Fruit fly (Drosophila melanogaster) whole organism, embryonic: ENCODE measurements around the gene CG15418.

Source experiments
- Asciz ChIP-seq: fragments of 200-800 bp; sonication (Bioruptor generic); optimal IDR thresholded peaks from 2 replicates; lab custom pipeline; 2017; ENCODE audit warnings: missing biosample characterization, mild to moderate bottlenecking, missing genetic modification characterization, missing genetic modification reagents
- CG10959 ChIP-seq: fragments of 200-800 bp; sonication (Bioruptor generic); IDR thresholded peaks from 2 replicates; pipeline ENCODE4 v1.3.6; 2022; ENCODE audit warnings: missing biosample characterization, missing genetic modification characterization
- CG11085 ChIP-seq: fragments of 200-800 bp; sonication (Bioruptor generic); IDR thresholded peaks from 2 replicates; pipeline ENCODE4 v1.3.6; 2022; ENCODE audit warnings: missing biosample characterization, missing genetic modification characterization
- CG11696 ChIP-seq: fragments of 200-800 bp; sonication (Bioruptor generic); IDR thresholded peaks from 2 replicates; pipeline ENCODE4 v1.3.6; 2022; ENCODE audit warnings: missing biosample characterization, missing genetic modification characterization
- CG12219 ChIP-seq: fragments of 200-800 bp; sonication (Bioruptor generic); optimal IDR thresholded peaks from 3 replicates; lab custom pipeline; 2018; ENCODE audit warnings: missing biosample characterization, mild to moderate bottlenecking, missing genetic modification characterization
- CG13123 ChIP-seq: fragments of 200-800 bp; sonication (Bioruptor generic); optimal IDR thresholded peaks from 2 replicates; lab custom pipeline; 2016; ENCODE audit warnings: missing biosample characterization, missing genetic modification characterization
- CG15269 ChIP-seq: fragments of 200-800 bp; sonication (Bioruptor generic); optimal IDR thresholded peaks from 2 replicates; lab custom pipeline; 2018; ENCODE audit warnings: missing biosample characterization, mild to moderate bottlenecking, missing genetic modification characterization, moderate library complexity
- CG1602 ChIP-seq: fragments of 200-800 bp; sonication (Bioruptor generic); optimal IDR thresholded peaks from 3 replicates; lab custom pipeline; 2016; ENCODE audit warnings: missing biosample characterization, missing genetic modification characterization
- CG16863 ChIP-seq: fragments of 200-800 bp; sonication (Bioruptor generic); optimal IDR thresholded peaks from 3 replicates; lab custom pipeline; 2016; ENCODE audit warnings: missing biosample characterization, missing genetic modification characterization
- CG18599 ChIP-seq: fragments of 200-800 bp; sonication (Bioruptor generic); optimal IDR thresholded peaks from 3 replicates; lab custom pipeline; 2017; ENCODE audit warnings: missing biosample characterization, missing genetic modification characterization, mild to moderate bottlenecking, moderate library complexity, missing genetic modification reagents
- CG2202 ChIP-seq: fragments of 200-800 bp; sonication (Bioruptor generic); optimal IDR thresholded peaks from 2 replicates; lab custom pipeline; 2018; ENCODE audit warnings: missing biosample characterization, mild to moderate bottlenecking, missing genetic modification characterization
- CG2678 ChIP-seq: fragments of 200-800 bp; sonication (Bioruptor generic); optimal IDR thresholded peaks from 3 replicates; lab custom pipeline; 2019; ENCODE audit warnings: missing biosample characterization, mild to moderate bottlenecking, missing genetic modification characterization, moderate library complexity
- CG2712 ChIP-seq: fragments of 200-800 bp; optimal IDR thresholded peaks from 3 replicates; lab custom pipeline; 2019; ENCODE audit warnings: missing biosample characterization, mild to moderate bottlenecking, missing genetic modification characterization, moderate library complexity
- CG2875 ChIP-seq: fragments of 200-800 bp; sonication (Bioruptor generic); optimal IDR thresholded peaks from 2 replicates; lab custom pipeline; 2017; ENCODE audit warnings: missing biosample characterization, mild to moderate bottlenecking, missing genetic modification characterization, missing genetic modification reagents
- CG3065 ChIP-seq: fragments of 200-800 bp; sonication (Bioruptor generic); optimal IDR thresholded peaks from 2 replicates; lab custom pipeline; 2016; ENCODE audit warnings: missing biosample characterization, missing genetic modification characterization
- CG31224 ChIP-seq: fragments of 200-800 bp; sonication (Bioruptor generic); IDR thresholded peaks from 2 replicates; pipeline ENCODE4 v1.3.6; 2022; ENCODE audit warnings: missing biosample characterization, missing genetic modification characterization
- CG31365 ChIP-seq: fragments of 200-800 bp; sonication (Bioruptor generic); optimal IDR thresholded peaks from 2 replicates; lab custom pipeline; 2018; ENCODE audit warnings: missing biosample characterization, mild to moderate bottlenecking, missing genetic modification characterization
- CG3838 ChIP-seq: fragments of 200-800 bp; sonication (Bioruptor generic); optimal IDR thresholded peaks from 3 replicates; lab custom pipeline; 2016; ENCODE audit warnings: missing biosample characterization, missing genetic modification characterization
- CG6813 ChIP-seq: fragments of 200-800 bp; sonication (Bioruptor generic); optimal IDR thresholded peaks from 2 replicates; lab custom pipeline; 2017; ENCODE audit warnings: missing biosample characterization, missing genetic modification characterization, mild to moderate bottlenecking, moderate library complexity, missing genetic modification reagents
- CG9797 ChIP-seq: fragments of 200-800 bp; sonication (Bioruptor generic); optimal IDR thresholded peaks from 3 replicates; lab custom pipeline; 2018; ENCODE audit warnings: missing biosample characterization, mild to moderate bottlenecking, missing genetic modification characterization
- D ChIP-seq, 2 experiments: fragments of 200-800 bp in 1 of 2; fragments of >200 bp in 1 of 2; sonication (Bioruptor generic) in 1 of 2; optimal IDR thresholded peaks; 2 replicates in 1 of 2; 3 replicates in 1 of 2; lab custom pipeline; 2017; ENCODE audit warnings: mild to moderate bottlenecking in 1 of 2, missing biosample characterization in 1 of 2, missing genetic modification characterization in 1 of 2, missing genetic modification reagents in 1 of 2
- HHEX ChIP-seq: fragments of 200-800 bp; sonication (Bioruptor generic); optimal IDR thresholded peaks from 3 replicates; lab custom pipeline; 2017; ENCODE audit warnings: missing biosample characterization, mild to moderate bottlenecking, missing genetic modification characterization, missing genetic modification reagents
- HLH54F ChIP-seq: fragments of 200-800 bp; sonication (Bioruptor generic); optimal IDR thresholded peaks from 3 replicates; lab custom pipeline; 2016; ENCODE audit warnings: missing biosample characterization, missing genetic modification characterization
- HLHmδ ChIP-seq: fragments of 200-800 bp; sonication (Bioruptor generic); optimal IDR thresholded peaks from 2 replicates; lab custom pipeline; 2018; ENCODE audit warnings: missing biosample characterization, mild to moderate bottlenecking, missing genetic modification characterization, moderate library complexity
- Hey ChIP-seq: fragments of 200-800 bp; sonication (Bioruptor generic); optimal IDR thresholded peaks from 3 replicates; lab custom pipeline; 2018; ENCODE audit warnings: missing biosample characterization, mild to moderate bottlenecking, missing genetic modification characterization
- Lim3 ChIP-seq: fragments of 200-800 bp; sonication (Bioruptor generic); IDR thresholded peaks from 2 replicates; pipeline ENCODE4 v1.3.6; 2022; ENCODE audit warnings: missing biosample characterization, missing genetic modification characterization
- Mad ChIP-seq: fragments of 200-800 bp; sonication (Bioruptor generic); optimal IDR thresholded peaks from 2 replicates; lab custom pipeline; 2016; ENCODE audit warnings: missing biosample characterization, missing genetic modification characterization
- Oli ChIP-seq: fragments of 200-800 bp; sonication (Bioruptor generic); optimal IDR thresholded peaks from 2 replicates; lab custom pipeline; 2018; ENCODE audit warnings: missing biosample characterization, mild to moderate bottlenecking, missing genetic modification characterization, moderate library complexity
- Pdp1 ChIP-seq, 2 experiments: fragments of 200-800 bp; sonication (Bioruptor generic); optimal IDR thresholded peaks; 3 replicates each; lab custom pipeline; 2016; ENCODE audit warnings: missing biosample characterization in 2 of 2, missing genetic modification characterization in 2 of 2, mild to moderate bottlenecking in 1 of 2, moderate library complexity in 1 of 2
- Poxn ChIP-seq: fragments of 200-800 bp; sonication (Bioruptor generic); IDR thresholded peaks from 2 replicates; pipeline ENCODE4 v1.3.6; 2022; ENCODE audit warnings: missing biosample characterization, missing genetic modification characterization
- Rx ChIP-seq: fragments of 200-800 bp; sonication (Bioruptor generic); IDR thresholded peaks from 2 replicates; pipeline ENCODE4 v1.3.6; 2022; ENCODE audit warnings: missing biosample characterization, missing genetic modification characterization
- Sry-β ChIP-seq: fragments of 200-800 bp; sonication (Bioruptor generic); optimal IDR thresholded peaks from 2 replicates; lab custom pipeline; 2018; ENCODE audit warnings: missing biosample characterization, mild to moderate bottlenecking, missing genetic modification characterization, moderate library complexity
- ac ChIP-seq: fragments of 200-800 bp; sonication (Bioruptor generic); optimal IDR thresholded peaks from 3 replicates; lab custom pipeline; 2017; ENCODE audit warnings: missing biosample characterization, mild to moderate bottlenecking, missing genetic modification characterization
- dati ChIP-seq: fragments of 200-800 bp; sonication (Bioruptor generic); IDR thresholded peaks from 2 replicates; pipeline ENCODE4 v1.3.6; 2022; ENCODE audit warnings: missing biosample characterization, missing genetic modification characterization
- emc ChIP-seq: fragments of 200-800 bp; sonication (Bioruptor generic); optimal IDR thresholded peaks from 2 replicates; lab custom pipeline; 2016; ENCODE audit warnings: missing biosample characterization, missing genetic modification characterization
- fd3F ChIP-seq: fragments of 200-800 bp; sonication (Bioruptor generic); optimal IDR thresholded peaks from 2 replicates; lab custom pipeline; 2018; ENCODE audit warnings: missing biosample characterization, mild to moderate bottlenecking, missing genetic modification characterization, moderate library complexity
- gro ChIP-seq: fragments of 200-800 bp; sonication (Bioruptor generic); optimal IDR thresholded peaks from 2 replicates; lab custom pipeline; 2016; ENCODE audit warnings: missing biosample characterization, missing genetic modification characterization
- hkb ChIP-seq, 2 experiments: fragments of 200-800 bp in 1 of 2; fragments of >200 bp in 1 of 2; sonication (Bioruptor generic) in 1 of 2; IDR thresholded peaks in 1 of 2; optimal IDR thresholded peaks in 1 of 2; 2 replicates each; pipeline versions ENCODE4 v1.3.6 to Lab custom; 2017 to 2022; ENCODE audit warnings: missing biosample characterization in 1 of 2, missing genetic modification characterization in 1 of 2
- jing ChIP-seq: fragments of 200-800 bp; sonication (Bioruptor generic); optimal IDR thresholded peaks from 2 replicates; lab custom pipeline; 2018; ENCODE audit warnings: missing biosample characterization, mild to moderate bottlenecking, missing genetic modification characterization
- ken ChIP-seq: fragments of 200-800 bp; sonication (Bioruptor generic); IDR thresholded peaks from 3 replicates; pipeline ENCODE4 v1.3.6; 2022; ENCODE audit warnings: missing biosample characterization, missing genetic modification characterization
- lola ChIP-seq, 3 experiments: fragments of >200 bp in 2 of 3; fragments of 200-800 bp in 1 of 3; sonication (Bioruptor generic) in 1 of 3; optimal IDR thresholded peaks; 2 replicates each; lab custom pipeline; 2017 to 2019; ENCODE audit warnings: missing biosample characterization in 3 of 3, missing genetic modification characterization in 3 of 3, mild to moderate bottlenecking in 1 of 3, moderate library complexity in 1 of 3
- nmo ChIP-seq: fragments of 200-800 bp; sonication (Bioruptor generic); optimal IDR thresholded peaks from 2 replicates; lab custom pipeline; 2018; ENCODE audit warnings: missing biosample characterization, mild to moderate bottlenecking, missing genetic modification characterization, moderate library complexity
- prd ChIP-seq, 3 experiments: fragments of >200 bp in 2 of 3; fragments of 200-800 bp in 1 of 3; sonication (Bioruptor generic) in 1 of 3; optimal IDR thresholded peaks in 2 of 3; IDR thresholded peaks in 1 of 3; 2 replicates in 2 of 3; 3 replicates in 1 of 3; pipeline versions ENCODE4 v1.3.6 to Lab custom; 2017 to 2022; ENCODE audit warnings: missing biosample characterization in 1 of 3, missing genetic modification characterization in 1 of 3
- pros ChIP-seq: fragments of 200-800 bp; sonication (Bioruptor generic); optimal IDR thresholded peaks from 3 replicates; lab custom pipeline; 2019; ENCODE audit warnings: missing biosample characterization, mild to moderate bottlenecking, missing genetic modification characterization, moderate library complexity
- sima ChIP-seq: fragments of 200-800 bp; sonication (Bioruptor generic); optimal IDR thresholded peaks from 2 replicates; lab custom pipeline; 2016; ENCODE audit warnings: missing biosample characterization, missing genetic modification characterization
- stc ChIP-seq: fragments of 200-800 bp; sonication (Bioruptor generic); IDR thresholded peaks from 2 replicates; pipeline ENCODE4 v1.3.6; 2022; ENCODE audit warnings: missing biosample characterization, missing genetic modification characterization
- zfh2 ChIP-seq: fragments of 200-800 bp; sonication (Bioruptor generic); optimal IDR thresholded peaks from 2 replicates; lab custom pipeline; 2016; ENCODE audit warnings: missing biosample characterization, missing genetic modification characterization

Gene CG15418

DNA sequence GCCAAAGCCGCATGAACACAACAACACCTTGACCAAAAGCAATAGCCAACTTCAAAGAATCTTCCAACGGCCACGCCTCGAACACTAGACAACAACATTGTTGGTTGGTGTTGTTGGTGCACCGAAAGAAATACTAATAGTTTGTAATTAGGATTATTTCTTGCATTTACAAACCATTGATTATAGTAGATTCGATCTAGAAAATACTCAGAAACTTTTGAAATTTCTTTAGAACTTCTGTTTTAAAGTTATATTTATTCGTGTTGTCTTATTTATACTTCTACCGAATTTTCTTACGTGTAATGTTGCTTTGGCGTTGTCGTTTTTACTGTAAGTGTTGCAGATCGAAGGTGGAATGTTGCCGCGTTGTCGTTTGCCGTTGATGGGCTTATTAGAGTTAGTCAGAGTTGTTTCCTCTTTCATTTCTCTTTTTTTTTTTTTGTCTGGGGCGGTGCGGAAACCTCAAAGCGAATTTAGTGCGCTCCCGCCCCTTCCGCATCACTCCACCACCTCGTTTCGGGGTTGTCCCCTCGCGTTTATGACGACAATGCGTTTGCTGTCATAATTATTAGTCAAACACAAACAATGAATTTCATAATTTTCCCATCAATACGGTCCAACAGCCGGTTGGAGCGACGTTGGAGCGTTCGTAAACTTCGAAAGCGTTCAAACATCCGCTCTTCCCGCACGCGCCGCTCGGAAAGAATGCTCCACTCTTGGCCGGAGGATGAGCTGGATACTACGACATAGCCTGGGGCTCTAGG is 45.6 kb downstream of the CG15418 start, which contains the start of gene CG43815 (continued):
- TF ChIP-seq ken (peak; percentile 42; the same call in 1 of the 3 replicates), gro (GFP tag; lab: Kevin White, UChicago) (no peak), CG2202 (tag; lab: Kevin White, UChicago) (no peak), zfh2 (GFP tag; lab: Kevin White, UChicago) (no peak), Lim3 (no peak), lola (GFP tag; optimal IDR thresholded peaks at IDR 0.05; lab: Kevin White, UChicago) (peak in 1 of 3 experiments; percentile 36), CG12219 (no peak), CG2712 (tag; lab: Kevin White, UChicago) (peak; percentile 31), Mad (GFP tag; lab: Kevin White, UChicago) (no peak), Poxn (GFP tag; lab: Robert Waterston, UW) (no peak), CG16863 (GFP tag; lab: Kevin White, UChicago) (no peak), Oli (tag; lab: Kevin White, UChicago) (peak; percentile 16), CG3838 (GFP tag; lab: Kevin White, UChicago) (peak; percentile 6), CG11696 (GFP tag; lab: Robert Waterston, UW) (no peak), HLH54F (GFP tag; lab: Kevin White, UChicago) (no peak), CG31365 (tag; lab: Kevin White, UChicago) (no peak), CG18599 (peak; percentile 3), CG1602 (GFP tag; lab: Kevin White, UChicago) (no peak), HLHmδ (GFP tag; lab: Kevin White, UChicago) (no peak), prd (optimal IDR thresholded peaks at IDR 0.05; lab: Kevin White, UChicago) (no peak), prd (GFP tag; IDR thresholded peaks at IDR 0.05; lab: Robert Waterston, UW) (peak; percentile 34; the same call in 1 of the 3 replicates), dati (GFP tag; lab: Robert Waterston, UW) (0 out of 2 replicates have a peak, but pooled peaks have one; percentile 37), Hey (tag; lab: Kevin White, UChicago) (no peak), sima (GFP tag; lab: Kevin White, UChicago) (no peak), ac (GFP tag; lab: Kevin White, UChicago) (no peak), Rx (no peak), CG13123 (no peak), Pdp1 (GFP tag; optimal IDR thresholded peaks at IDR 0.05; lab: Kevin White, UChicago) (peak in 1 of 2 experiments; percentile 15), CG31224 (GFP tag; lab: Robert Waterston, UW) (no peak), HHEX (GFP tag; lab: Kevin White, UChicago) (no peak), CG6813 (GFP tag; lab: Kevin White, UChicago) (peak; percentile 18)

DNA sequence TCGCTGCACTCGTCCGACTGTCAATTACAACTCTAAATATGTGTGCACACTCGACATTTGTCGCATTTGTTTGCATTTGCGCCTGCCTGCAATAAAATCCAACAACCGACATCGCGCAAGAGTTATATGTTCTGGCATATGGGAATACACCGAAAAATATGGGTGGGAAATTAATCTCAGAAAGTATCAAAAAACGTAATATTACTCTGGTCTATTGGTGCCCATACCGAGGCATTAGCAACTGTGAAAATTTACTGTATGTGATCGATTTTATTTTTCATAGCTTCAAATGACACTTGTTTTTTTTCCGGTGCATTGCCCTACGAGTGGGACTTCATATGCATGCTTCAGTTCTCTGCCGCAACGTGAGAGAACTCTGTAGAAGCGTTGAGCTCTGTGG is 47.6 kb downstream of the CG15418 start:
- TF ChIP-seq CG15269 (peak; percentile 72), CG11085 (GFP tag; lab: Robert Waterston, UW) (0 out of 2 replicates have a peak, but pooled peaks have one; percentile 34), CG10959 (GFP tag; lab: Robert Waterston, UW) (peak; percentile 83), CG9797 (GFP tag; lab: Kevin White, UChicago) (no peak), Asciz (peak; percentile 48), CG3065 (peak; percentile 76), CG2875 (GFP tag; lab: Kevin White, UChicago) (peak; percentile 71), Sry-β (peak; percentile 27), fd3F (GFP tag; lab: Kevin White, UChicago) (no peak), D (optimal IDR thresholded peaks at IDR 0.05; lab: Kevin White, UChicago) (no peak), D (GFP tag; optimal IDR thresholded peaks at IDR 0.05; lab: Kevin White, UChicago) (peak; percentile 83), jing (peak; percentile 82), pros (GFP tag; lab: Kevin White, UChicago) (no peak), CG2678 (tag; lab: Kevin White, UChicago) (peak; percentile 71), emc (GFP tag; lab: Kevin White, UChicago) (peak; percentile 13), Mad (GFP tag; lab: Kevin White, UChicago) (peak; percentile 37), nmo (peak; percentile 90), stc (peak; percentile 74), hkb (optimal IDR thresholded peaks at IDR 0.05; lab: Kevin White, UChicago) (no peak), hkb (GFP tag; IDR thresholded peaks at IDR 0.05; lab: Robert Waterston, UW) (peak; percentile 80)
